Fruit fly (Drosophila melanogaster): ENCODE measurements around the gene CG6999.
A peak's percentile ranks its signal among the peaks of the same experiment; 100 is the strongest.

CG6999 gene

dm6 chrX:9090057-9090358 lies 1.8 kb downstream of the CG6999 start:
- TF ChIP-seq svp (GFP tag) (peak; percentile 72), vri (GFP tag; optimal IDR thresholded peaks at IDR 0.05) (no peak)

DNA sequence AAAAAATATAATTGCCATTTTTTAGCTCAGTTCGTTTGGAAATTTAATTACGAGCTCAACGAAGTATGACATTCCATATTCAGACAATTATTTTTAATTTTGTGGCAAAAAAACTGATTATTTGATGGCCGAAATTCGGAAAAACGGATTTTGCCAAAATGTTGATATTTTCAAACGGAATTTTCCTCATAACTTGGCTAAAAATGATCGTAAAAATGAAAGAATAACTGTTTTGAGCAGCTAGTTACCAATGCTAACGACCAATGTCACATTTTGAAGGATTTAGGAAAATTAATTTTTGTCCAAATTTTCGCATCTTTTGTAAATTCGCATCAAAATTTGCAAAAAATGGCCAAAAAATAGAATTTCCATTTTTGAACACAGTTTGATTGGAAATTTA lies 4.9 kb downstream of the CG6999 start:
- no peak for TF ChIP-seq Gug (GFP tag; IDR thresholded peaks at IDR 0.05)

- TF ChIP-seq ss (GFP tag; optimal IDR thresholded peaks at IDR 0.05), result no peak
- TF ChIP-seq CG6854 (GFP tag; optimal IDR thresholded peaks at IDR 0.05), result no peak
- TF ChIP-seq Hr38 (GFP tag; optimal IDR thresholded peaks at IDR 0.05), result no peak
- TF ChIP-seq CG16779 (tag; optimal IDR thresholded peaks at IDR 0.05), result no peak
- TF ChIP-seq svp (GFP tag), result peak; percentile 83
These were observed 5.7 kb downstream of the CG6999 start for dm6 chrX:9093912-9094311.

- TF ChIP-seq salr (GFP tag; optimal IDR thresholded peaks at IDR 0.05) (no peak), Met (GFP tag; optimal IDR thresholded peaks at IDR 0.05) (no peak), ss (GFP tag; optimal IDR thresholded peaks at IDR 0.05) (no peak), OdsH (GFP tag; optimal IDR thresholded peaks at IDR 0.05) (no peak), CG8319 (GFP tag; optimal IDR thresholded peaks at IDR 0.05) (no peak), CG11294 (GFP tag; IDR thresholded peaks at IDR 0.05) (no peak), CG34406 (GFP tag; optimal IDR thresholded peaks at IDR 0.05) (no peak), Ets21C (GFP tag; optimal IDR thresholded peaks at IDR 0.05) (no peak), Blimp-1 (GFP tag; optimal IDR thresholded peaks at IDR 0.05) (no peak)
These were observed 14.0 kb downstream of the CG6999 start for dm6 chrX:9102125-9102524.

DNA sequence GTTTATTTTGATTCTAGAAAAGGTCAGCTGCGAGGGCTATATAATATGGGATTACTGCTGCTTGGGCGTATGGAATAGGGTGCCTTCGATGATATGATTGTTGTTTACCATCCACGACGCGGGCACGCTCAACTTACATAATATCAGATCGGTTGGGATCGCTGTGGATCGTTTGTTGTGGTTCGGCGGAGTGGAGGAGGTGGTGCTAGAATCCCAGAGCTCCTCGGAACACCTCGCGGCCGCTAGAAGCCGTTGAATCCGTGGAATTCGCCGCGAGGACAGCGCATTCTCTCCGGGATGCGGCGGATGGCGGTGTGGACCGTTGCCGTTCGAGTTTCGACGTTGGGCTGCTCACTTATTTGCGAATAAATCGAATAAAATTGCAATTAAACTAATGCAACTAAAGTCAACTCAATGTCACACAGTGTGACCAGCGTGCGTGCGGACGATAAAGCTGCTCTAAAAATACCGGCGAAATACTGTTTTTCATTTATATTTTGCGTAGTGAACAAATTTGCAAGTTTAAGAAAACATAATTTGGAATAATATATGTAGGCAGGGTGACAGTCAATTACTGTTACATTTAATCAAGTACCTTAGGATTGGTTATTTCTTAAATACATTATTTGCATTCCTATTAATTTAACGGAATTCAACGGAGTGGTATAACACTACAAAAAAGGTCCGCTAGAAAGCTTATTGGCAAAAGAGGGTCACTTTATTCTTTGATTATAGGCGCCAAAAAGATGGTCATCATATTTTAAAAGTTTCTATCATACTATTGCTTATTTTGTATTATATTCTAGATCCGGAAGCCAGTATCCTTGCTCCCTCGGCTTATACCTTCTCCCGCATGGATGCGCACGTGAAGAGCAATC lies 15.4 kb downstream of the CG6999 start, which contains the start of gene CG7766:
TSS of gene CG7766 (minus strand) at position 432 of the 878 bp plus-strand sequence.
- TF ChIP-seq CG10669 (GFP tag; optimal IDR thresholded peaks at IDR 0.05), result no peak
- no peak for TF ChIP-seq lz (GFP tag; optimal IDR thresholded peaks at IDR 0.05)
- TF ChIP-seq Ets96B (tag; optimal IDR thresholded peaks at IDR 0.05), result no peak
- TF ChIP-seq svp (GFP tag), result peak; percentile 93
- no peak for TF ChIP-seq salr (GFP tag; optimal IDR thresholded peaks at IDR 0.05)
- no peak for TF ChIP-seq Blimp-1 (GFP tag; optimal IDR thresholded peaks at IDR 0.05)
- TF ChIP-seq Hr39 (GFP tag; optimal IDR thresholded peaks at IDR 0.05), result no peak
- peak; percentile 87 for TF ChIP-seq vri (GFP tag; optimal IDR thresholded peaks at IDR 0.05)
- TF ChIP-seq CG32006 (GFP tag; optimal IDR thresholded peaks at IDR 0.05), result no peak
- TF ChIP-seq CG11294 (GFP tag; IDR thresholded peaks at IDR 0.05), result no peak
- TF ChIP-seq CG6854 (GFP tag; optimal IDR thresholded peaks at IDR 0.05), result no peak
- TF ChIP-seq Ets21C (GFP tag; optimal IDR thresholded peaks at IDR 0.05), result no peak

dm6 chrX:9106212-9106774 lies 18.1 kb downstream of the CG6999 start, which contains the start of gene Bx42:
Gene Bx42, minus strand, starts transcription at chrX:9106604.
- TF ChIP-seq CG11902 (GFP tag; optimal IDR thresholded peaks at IDR 0.05), result no peak
- no peak for TF ChIP-seq topi (GFP tag; optimal IDR thresholded peaks at IDR 0.05)
- TF ChIP-seq spab (GFP tag; optimal IDR thresholded peaks at IDR 0.05), result no peak
- no peak for TF ChIP-seq pdm3 (GFP tag; optimal IDR thresholded peaks at IDR 0.05)
- no peak for TF ChIP-seq CG7368 (GFP tag; optimal IDR thresholded peaks at IDR 0.05)
- TF ChIP-seq Eip78C (GFP tag), result peak; percentile 45
- TF ChIP-seq lz (GFP tag; optimal IDR thresholded peaks at IDR 0.05), result no peak
- TF ChIP-seq Eip75B (GFP tag; optimal IDR thresholded peaks at IDR 0.05), result no peak
- no peak for TF ChIP-seq CG6792 (GFP tag; optimal IDR thresholded peaks at IDR 0.05)
- no peak for TF ChIP-seq Hr38 (GFP tag; optimal IDR thresholded peaks at IDR 0.05)
- no peak for TF ChIP-seq CG34406 (GFP tag; optimal IDR thresholded peaks at IDR 0.05)
- TF ChIP-seq Sox14 (GFP tag; optimal IDR thresholded peaks at IDR 0.05), result peak; percentile 16

Data from whole organism, prepupa.